Fruit fly (Drosophila melanogaster): ENCODE data around the gene CG5445.

dm6 chrX:17302202-17303061, 20.1 kb downstream of the CG5445 start:
- no peak for TF ChIP-seq gl (tag; optimal IDR thresholded peaks at IDR 0.05)
- no peak for TF ChIP-seq CG17806 (tag; optimal IDR thresholded peaks at IDR 0.05)
- no peak for TF ChIP-seq CG12605 (GFP tag; IDR thresholded peaks at IDR 0.05)
- peak; percentile 33; the same call in 1 of the 3 replicates for TF ChIP-seq CG4496 (GFP tag; IDR thresholded peaks at IDR 0.05)
- TF ChIP-seq CG10348 (GFP tag; IDR thresholded peaks at IDR 0.05): no peak
- TF ChIP-seq Ets98B (GFP tag; IDR thresholded peaks at IDR 0.05): no peak
- TF ChIP-seq D1 (tag; optimal IDR thresholded peaks at IDR 0.05): no peak
- no peak for TF ChIP-seq rn (GFP tag; IDR thresholded peaks at IDR 0.05)

Data from whole organism, pupa.